Worm (Caenorhabditis elegans) whole organism, late embryonic: ENCODE measurements around the gene F31A3.3.

Source experiments
- ceh-24 ChIP-seq: sonication (generic microtip); optimal IDR thresholded peaks from 2 replicates; lab custom pipeline; 2016; ENCODE audit warnings: mild to moderate bottlenecking, missing genetic modification characterization, missing compliant biosample characterization
- fkh-10 ChIP-seq: fragments of 150-350 bp; optimal IDR thresholded peaks from 2 replicates; lab custom pipeline; 2014; ENCODE audit warnings: missing biosample characterization, missing genetic modification reagents, missing genetic modification characterization
- hlh-13 ChIP-seq: fragments of 200-800 bp; sonication (Bioruptor generic); optimal IDR thresholded peaks from 2 replicates; lab custom pipeline; 2018; ENCODE audit warnings: mild to moderate bottlenecking, missing genetic modification characterization, missing compliant biosample characterization
- hlh-6 ChIP-seq: sonication (generic microtip); optimal IDR thresholded peaks from 2 replicates; lab custom pipeline; 2016; ENCODE audit warnings: missing genotype, missing genetic modification characterization, missing compliant biosample characterization
- mec-3 ChIP-seq: sonication (generic microtip); optimal IDR thresholded peaks from 2 replicates; lab custom pipeline; 2016; ENCODE audit warnings: borderline replicate concordance, missing genetic modification characterization, missing compliant biosample characterization
- odd-2 ChIP-seq: sonication (generic microtip); optimal IDR thresholded peaks from 2 replicates; lab custom pipeline; 2017; ENCODE audit warnings: antibody characterized with exemption, mild to moderate bottlenecking, missing genetic modification characterization, missing compliant biosample characterization
- pag-3 ChIP-seq: sonication (generic microtip); optimal IDR thresholded peaks from 2 replicates; lab custom pipeline; 2016; ENCODE audit warnings: missing compliant biosample characterization, missing genetic modification characterization, borderline replicate concordance
- pha-2 ChIP-seq: sonication (generic microtip); optimal IDR thresholded peaks from 2 replicates; lab custom pipeline; 2017; ENCODE audit warnings: mild to moderate bottlenecking, missing genetic modification characterization, missing compliant biosample characterization
- pqm-1 ChIP-seq: sonication (generic microtip); optimal IDR thresholded peaks from 2 replicates; lab custom pipeline; 2016; ENCODE audit warnings: missing genetic modification characterization, missing compliant biosample characterization
- sox-4 ChIP-seq: sonication (generic microtip); optimal IDR thresholded peaks from 2 replicates; lab custom pipeline; 2017; ENCODE audit warnings: mild to moderate bottlenecking, missing genetic modification characterization, inconsistent platforms, missing compliant biosample characterization

DNA sequence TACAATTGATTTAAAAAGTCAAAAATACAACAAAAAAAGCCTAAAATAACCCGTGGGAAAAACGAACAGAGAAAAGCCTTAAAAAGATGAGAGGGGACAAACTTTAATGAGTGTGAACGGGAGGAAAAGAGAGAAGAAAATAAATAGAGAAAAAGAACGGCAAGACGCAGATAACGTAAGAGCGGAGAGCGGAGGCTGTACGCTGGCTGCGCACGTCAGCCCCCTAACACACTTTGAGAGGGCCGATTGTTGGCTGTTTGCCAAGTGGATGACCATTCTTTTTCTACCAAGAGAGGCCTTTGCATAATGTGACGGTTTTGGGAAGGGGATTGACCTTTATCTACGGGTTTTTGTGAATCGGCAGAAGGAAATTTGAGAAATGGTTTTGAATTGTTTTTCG is 28.3 kb upstream of the F31A3.3 start:
- TF ChIP-seq hlh-13 (no peak), mec-3 (no peak), ceh-24 (tag; lab: Kevin White, UChicago) (no peak), pha-2 (tag; lab: Kevin White, UChicago) (no peak), pqm-1 (tag; lab: Kevin White, UChicago) (no peak), pag-3 (tag; lab: Kevin White, UChicago) (no peak), fkh-10 (no peak), hlh-6 (no peak), sox-4 (tag; lab: Kevin White, UChicago) (no peak), odd-2 (tag; lab: Kevin White, UChicago) (no peak)
